Fruit fly (Drosophila melanogaster): ENCODE data around the gene CG3335.

- no peak for TF ChIP-seq CG9948 (tag; optimal IDR thresholded peaks at IDR 0.05)
- no peak for TF ChIP-seq D1 (tag; optimal IDR thresholded peaks at IDR 0.05)
- no peak for TF ChIP-seq CG15710 (tag; optimal IDR thresholded peaks at IDR 0.05)
- no peak for TF ChIP-seq CG8301 (tag; optimal IDR thresholded peaks at IDR 0.05)
- no peak for TF ChIP-seq CG10348 (GFP tag; IDR thresholded peaks at IDR 0.05)
- TF ChIP-seq EcR (GFP tag; optimal IDR thresholded peaks at IDR 0.05), result no peak
- TF ChIP-seq CG32121 (GFP tag; IDR thresholded peaks at IDR 0.05), result no peak
- TF ChIP-seq CG8159 (tag; optimal IDR thresholded peaks at IDR 0.05), result no peak
- TF ChIP-seq rn (GFP tag; IDR thresholded peaks at IDR 0.05), result no peak
- TF ChIP-seq gl (tag; optimal IDR thresholded peaks at IDR 0.05), result no peak
Observed at dm6 chr3L:9601225-9601624, 22.8 kb upstream of the CG3335 start, which contains the start of the genes CG3088 and CG3306.
